Fruit fly (Drosophila melanogaster): ENCODE results near the gene Gmd.

The Gmd gene

DNA sequence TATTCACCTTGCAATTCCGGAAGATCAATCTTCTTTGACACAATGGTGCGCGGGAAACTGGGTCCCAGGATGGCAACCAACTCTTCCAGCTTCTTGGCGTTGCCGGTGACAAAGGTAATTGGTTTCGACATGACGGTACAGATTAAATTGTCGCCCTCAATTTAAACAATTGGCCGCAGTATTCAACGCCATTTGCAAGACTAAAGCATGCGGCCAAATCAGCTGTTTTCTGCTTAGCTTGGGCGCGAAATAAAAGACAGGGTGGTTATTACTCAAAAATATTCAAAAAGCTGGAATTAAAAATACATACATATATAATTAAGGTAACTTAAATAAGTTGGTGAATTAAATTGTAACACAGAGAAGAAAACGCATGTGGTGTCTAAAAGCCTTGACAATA lies 2.3 kb upstream of the Gmd start, which contains the start of gene CG8891:
CG8891 (minus strand) TSS at position 242 of the 400 bp plus-strand sequence.
- peak; percentile 77 for TF ChIP-seq Dp (GFP tag; optimal IDR thresholded peaks at IDR 0.05)
- TF ChIP-seq CG18011 (GFP tag; optimal IDR thresholded peaks at IDR 0.05) = peak; percentile 17
- TF ChIP-seq CG3281 (GFP tag; optimal IDR thresholded peaks at IDR 0.05) = peak; percentile 83
- TF ChIP-seq nmo (GFP tag; optimal IDR thresholded peaks at IDR 0.05) = no peak
- 0 out of 4 replicates have a peak, but pooled peaks have one; percentile 64 for TF ChIP-seq chinmo (GFP tag; IDR thresholded peaks at IDR 0.05; ENCODE audit: partially characterized antibody)
- TF ChIP-seq CG13287 (GFP tag; IDR thresholded peaks at IDR 0.05; ENCODE audit: partially characterized antibody) = peak; percentile 16; the same call in 1 of the 2 replicates
- TF ChIP-seq CG11504 (tag; optimal IDR thresholded peaks at IDR 0.05) = no peak
- peak; percentile 88 for TF ChIP-seq E2f2 (GFP tag; IDR thresholded peaks at IDR 0.05)
- TF ChIP-seq crp (GFP tag; optimal IDR thresholded peaks at IDR 0.05) = peak in 1 of 2 experiments; percentile 83
- TF ChIP-seq Med (GFP tag) = peak; percentile 25
- peak; percentile 8 for TF ChIP-seq pzg (GFP tag; optimal IDR thresholded peaks at IDR 0.05)
- peak; percentile 52 for TF ChIP-seq MBD-R2 (GFP tag; IDR thresholded peaks at IDR 0.05)
- TF ChIP-seq CG6254 (GFP tag; optimal IDR thresholded peaks at IDR 0.05) = peak; percentile 97
- TF ChIP-seq MESR4 (GFP tag; optimal IDR thresholded peaks at IDR 0.05) = no peak

DNA sequence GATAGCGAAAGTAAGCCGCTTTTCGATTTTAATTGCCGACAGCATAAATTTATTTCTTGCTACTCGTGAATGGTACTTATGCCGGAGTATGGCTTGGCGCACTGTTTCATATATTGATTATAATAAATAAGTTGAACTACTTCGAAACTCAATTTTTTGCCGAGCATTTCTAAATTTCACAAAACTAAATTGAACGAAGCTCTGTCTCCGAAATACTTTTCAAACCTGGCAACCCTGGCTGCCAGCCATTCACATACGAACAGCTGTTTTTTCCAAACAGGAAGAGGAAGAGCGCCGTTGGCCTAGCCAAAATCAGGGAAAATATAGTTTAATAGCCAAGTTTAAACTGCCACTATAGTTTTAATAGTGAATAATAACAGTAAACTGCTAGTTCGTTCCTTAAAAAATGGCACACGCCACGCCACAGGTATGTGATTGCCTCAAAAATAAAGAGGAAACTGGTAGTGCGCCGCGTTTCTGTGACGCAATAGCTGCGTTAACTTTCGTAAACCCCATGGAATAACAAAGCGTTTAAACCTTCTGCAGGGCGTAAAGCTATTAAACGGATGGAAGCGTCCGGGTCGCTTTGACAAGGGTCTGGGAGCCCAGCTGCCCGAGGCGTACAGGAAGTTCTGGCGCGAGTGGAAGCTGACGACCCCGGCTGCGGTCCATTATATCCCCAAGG lies 3.0 kb downstream of the Gmd start, which contains the start of gene mRpL28:
mRpL28 (plus strand) TSS at position 246 of the 685 bp plus-strand sequence.
- TF ChIP-seq nerfin-2 (GFP tag; IDR thresholded peaks at IDR 0.05; ENCODE audit: partially characterized antibody) = no peak
- TF ChIP-seq Doc3 (GFP tag; IDR thresholded peaks at IDR 0.05; ENCODE audit: partially characterized antibody) = peak; percentile 21; the same call in 1 of the 3 replicates
- TF ChIP-seq CG32532 (GFP tag; IDR thresholded peaks at IDR 0.05) = peak; percentile 15; the same call in 1 of the 2 replicates
- TF ChIP-seq mirr (GFP tag; optimal IDR thresholded peaks at IDR 0.05) = no peak
- TF ChIP-seq cwo (GFP tag; optimal IDR thresholded peaks at IDR 0.05) = no peak
- no peak for TF ChIP-seq zfh1 (GFP tag; IDR thresholded peaks at IDR 0.05)
- no peak for TF ChIP-seq Hmx (GFP tag; optimal IDR thresholded peaks at IDR 0.05)
- TF ChIP-seq Hr78 (GFP tag; optimal IDR thresholded peaks at IDR 0.05) = no peak
- no peak for TF ChIP-seq HLH3B (GFP tag; IDR thresholded peaks at IDR 0.05)
- no peak for TF ChIP-seq CG11247 (GFP tag; IDR thresholded peaks at IDR 0.05)
- TF ChIP-seq YL-1 (GFP tag; optimal IDR thresholded peaks at IDR 0.05) = peak; percentile 89
- no peak for TF ChIP-seq Oaz (GFP tag; IDR thresholded peaks at IDR 0.05)
- peak; percentile 50 for TF ChIP-seq Fer1 (GFP tag; optimal IDR thresholded peaks at IDR 0.05)
- no peak for TF ChIP-seq corto (GFP tag; optimal IDR thresholded peaks at IDR 0.05)
- no peak for TF ChIP-seq C15 (GFP tag; IDR thresholded peaks at IDR 0.05)
- no peak for TF ChIP-seq Xbp1 (GFP tag; optimal IDR thresholded peaks at IDR 0.05)
- peak; percentile 44 for TF ChIP-seq CG13424 (tag; optimal IDR thresholded peaks at IDR 0.05)
- no peak for TF ChIP-seq sob (GFP tag; IDR thresholded peaks at IDR 0.05)
- no peak for TF ChIP-seq Fer3 (tag; optimal IDR thresholded peaks at IDR 0.05)
- TF ChIP-seq HLHmδ (GFP tag; optimal IDR thresholded peaks at IDR 0.05) = no peak
- no peak for TF ChIP-seq sisA (GFP tag; IDR thresholded peaks at IDR 0.05)
- TF ChIP-seq danr (GFP tag; IDR thresholded peaks at IDR 0.05) = no peak
- TF ChIP-seq CG6765 (GFP tag; optimal IDR thresholded peaks at IDR 0.05) = no peak
- no peak for TF ChIP-seq CG10543 (GFP tag; optimal IDR thresholded peaks at IDR 0.05)
- no peak for TF ChIP-seq Awh (GFP tag; IDR thresholded peaks at IDR 0.05)
- peak; percentile 7 for TF ChIP-seq CG15479 (GFP tag; optimal IDR thresholded peaks at IDR 0.05)
- TF ChIP-seq crol (GFP tag; IDR thresholded peaks at IDR 0.05) = no peak
- TF ChIP-seq CG7271 (tag; optimal IDR thresholded peaks at IDR 0.05) = no peak
- peak; percentile 13 for TF ChIP-seq gfzf (GFP tag; optimal IDR thresholded peaks at IDR 0.05)
- no peak for TF ChIP-seq peb (GFP tag; IDR thresholded peaks at IDR 0.05)
- no peak for TF ChIP-seq Hsf (GFP tag; optimal IDR thresholded peaks at IDR 0.05)
- no peak for TF ChIP-seq CG12744 (GFP tag; optimal IDR thresholded peaks at IDR 0.05)
- TF ChIP-seq CG5180 (GFP tag; optimal IDR thresholded peaks at IDR 0.05) = no peak
- no peak for TF ChIP-seq CG2116 (GFP tag; optimal IDR thresholded peaks at IDR 0.05)

All from whole organism, embryonic.